Fruit fly (Drosophila melanogaster): Measurements from ENCODE around the gene CG13367.

DNA sequence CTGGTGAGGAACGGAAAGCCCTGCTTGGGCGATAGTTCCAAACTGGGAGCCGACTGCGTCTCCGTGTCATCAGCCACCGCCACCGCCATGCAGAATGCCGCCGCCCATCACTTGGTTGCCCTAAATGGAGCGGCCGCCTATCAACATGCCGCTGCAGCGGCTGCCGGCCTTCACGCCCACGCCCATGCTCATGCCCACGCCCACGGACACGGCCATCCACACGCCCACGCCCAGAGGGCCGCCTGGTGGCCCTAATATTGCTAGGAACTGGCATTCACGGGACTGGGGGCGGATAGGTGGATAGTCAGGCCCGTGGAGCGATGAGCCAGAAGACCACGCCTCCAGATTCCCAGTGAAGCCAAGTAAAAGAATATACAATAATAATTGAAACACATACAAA lies 47.5 kb upstream of the CG13367 start:
- TF ChIP-seq Myc (optimal IDR thresholded peaks at IDR 0.05) (no peak), dmrt93B (GFP tag; optimal IDR thresholded peaks at IDR 0.05) (no peak), dsf (GFP tag; optimal IDR thresholded peaks at IDR 0.05; ENCODE audit: borderline replicate concordance) (no peak), brk (GFP tag; optimal IDR thresholded peaks at IDR 0.05) (no peak), Rel (GFP tag; optimal IDR thresholded peaks at IDR 0.05) (no peak), Rel (tag; optimal IDR thresholded peaks at IDR 0.05) (no peak), Abd-B (GFP tag; optimal IDR thresholded peaks at IDR 0.05) (no peak), Dfd (GFP tag; optimal IDR thresholded peaks at IDR 0.05) (no peak), Dif (GFP tag; optimal IDR thresholded peaks at IDR 0.05; ENCODE audit: partially characterized antibody) (no peak), HLH106 (tag; optimal IDR thresholded peaks at IDR 0.05) (no peak)

Measured in whole organism, wandering third instar larva.